Worm (Caenorhabditis elegans) whole organism, L2 larva: ENCODE measurements around the gene let-805.

Source experiments
- R02D3.7 ChIP-seq: fragments of 150-350 bp; optimal IDR thresholded peaks from 2 replicates; lab custom pipeline; 2014; ENCODE audit warnings: missing biosample characterization, missing genetic modification characterization
- ZK546.5 ChIP-seq: sonication (generic microtip); optimal IDR thresholded peaks from 2 replicates; lab custom pipeline; 2017; ENCODE audit warnings: missing biosample characterization, missing genetic modification characterization
- aly-2 ChIP-seq: fragments of 150-350 bp; optimal IDR thresholded peaks from 2 replicates; lab custom pipeline; 2014; ENCODE audit warnings: missing biosample characterization, missing genetic modification characterization
- blmp-1 ChIP-seq: sonication (generic microtip); optimal IDR thresholded peaks from 2 replicates; lab custom pipeline; 2017; ENCODE audit warnings: missing genetic modification characterization, mild to moderate bottlenecking, missing compliant biosample characterization, antibody characterized with exemption, moderate library complexity; ENCODE audit not compliant: insufficient read depth
- elt-1 ChIP-seq: fragments of 150-350 bp; optimal IDR thresholded peaks from 2 replicates; lab custom pipeline; 2014; ENCODE audit warnings: missing biosample characterization, missing genetic modification characterization
- lin-11 ChIP-seq: fragments of 150-350 bp; sonication (generic microtip); optimal IDR thresholded peaks from 2 replicates; lab custom pipeline; 2014; ENCODE audit warnings: missing biosample characterization, missing genetic modification characterization, inconsistent platforms, mixed read lengths
- lin-13 ChIP-seq: fragments of 150-350 bp; optimal IDR thresholded peaks from 2 replicates; lab custom pipeline; 2014; ENCODE audit warnings: missing biosample characterization, missing genetic modification reagents, missing genetic modification characterization
- nhr-10 ChIP-seq: sonication (generic microtip); optimal IDR thresholded peaks from 2 replicates; lab custom pipeline; 2017; ENCODE audit warnings: missing biosample characterization, missing genetic modification characterization
- nhr-237 ChIP-seq: fragments of 150-350 bp; optimal IDR thresholded peaks from 2 replicates; lab custom pipeline; 2014; ENCODE audit warnings: missing biosample characterization, missing genetic modification characterization
- nhr-77 ChIP-seq: fragments of 150-350 bp; optimal IDR thresholded peaks from 2 replicates; lab custom pipeline; 2014; ENCODE audit warnings: missing biosample characterization, missing genetic modification characterization
- snpc-4 ChIP-seq: fragments of 150-350 bp; optimal IDR thresholded peaks from 2 replicates; lab custom pipeline; 2014; ENCODE audit warnings: missing biosample characterization, missing genetic modification characterization
- unc-39 ChIP-seq: fragments of 150-350 bp; optimal IDR thresholded peaks from 2 replicates; lab custom pipeline; 2014; ENCODE audit warnings: missing biosample characterization, missing genetic modification characterization
- zag-1 ChIP-seq: fragments of 150-350 bp; optimal IDR thresholded peaks from 2 replicates; lab custom pipeline; 2014; ENCODE audit warnings: missing biosample characterization, missing genetic modification characterization

DNA sequence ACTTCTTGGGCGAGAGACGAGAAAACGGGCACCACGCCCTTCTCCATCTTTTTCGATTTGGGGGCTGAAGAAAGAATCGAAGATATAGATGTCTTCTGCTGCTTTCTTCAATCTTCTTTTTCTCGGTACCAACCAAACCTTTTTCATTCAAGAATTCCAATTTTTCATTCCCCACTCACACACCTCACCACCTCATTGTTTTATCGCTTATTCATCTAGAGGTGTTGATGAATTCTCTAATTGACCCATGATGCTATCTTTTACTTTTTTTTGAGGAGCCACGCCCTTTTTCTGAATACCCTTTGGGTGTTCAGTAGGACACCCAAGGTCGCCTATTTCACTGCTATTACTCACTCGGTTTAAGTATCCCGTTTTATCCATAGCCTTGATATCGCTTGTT, 6.4 kb upstream of the let-805 start:
- no peak for TF ChIP-seq blmp-1 (tag; lab: Kevin White, UChicago)
- no peak for TF ChIP-seq unc-39
- no peak for TF ChIP-seq zag-1 (tag; lab: Kevin White, UChicago)
- TF ChIP-seq lin-11 (tag; lab: Kevin White, UChicago) = no peak
- no peak for TF ChIP-seq lin-13
- no peak for TF ChIP-seq nhr-10 (tag; lab: Kevin White, UChicago)
- no peak for TF ChIP-seq nhr-77
- no peak for TF ChIP-seq ZK546.5 (tag; lab: Kevin White, UChicago)
- TF ChIP-seq elt-1 (tag; lab: Kevin White, UChicago) = no peak
- TF ChIP-seq nhr-237 (tag; lab: Kevin White, UChicago) = no peak
- no peak for TF ChIP-seq aly-2 (tag; lab: Kevin White, UChicago)
- TF ChIP-seq snpc-4 (tag; lab: Kevin White, UChicago) = no peak
- no peak for TF ChIP-seq R02D3.7
